Worm (Caenorhabditis elegans) whole organism, L3 larva: ENCODE results near the gene ZC21.6.
A peak's percentile ranks its signal among the peaks of the same experiment; 100 is the strongest.

Experiments
- R02D3.7 ChIP-seq: fragments of 150-350 bp; optimal IDR thresholded peaks from 2 replicates; lab custom pipeline; 2014; ENCODE audit warnings: missing biosample characterization, missing genetic modification characterization
- aly-2 ChIP-seq: fragments of 150-350 bp; optimal IDR thresholded peaks from 2 replicates; lab custom pipeline; 2014; ENCODE audit warnings: missing biosample characterization, missing genetic modification characterization
- ama-1 ChIP-seq: fragments of 150-350 bp; optimal IDR thresholded peaks from 2 replicates; lab custom pipeline; 2018
- ceh-16 ChIP-seq: sonication (generic microtip); optimal IDR thresholded peaks from 2 replicates; lab custom pipeline; 2017; ENCODE audit warnings: missing biosample characterization, missing genetic modification characterization
- ceh-28 ChIP-seq: fragments of 150-350 bp; optimal IDR thresholded peaks from 2 replicates; lab custom pipeline; 2014; ENCODE audit warnings: missing biosample characterization, missing genetic modification reagents, missing genetic modification characterization
- daf-12 ChIP-seq: fragments of 150-350 bp; optimal IDR thresholded peaks from 2 replicates; lab custom pipeline; 2014; ENCODE audit warnings: missing biosample characterization, missing genetic modification reagents, missing genetic modification characterization
- egl-27 ChIP-seq: sonication (generic microtip); optimal IDR thresholded peaks from 4 replicates; lab custom pipeline; 2017; ENCODE audit warnings: missing biosample characterization, missing genetic modification reagents, missing genetic modification characterization
- elt-1 ChIP-seq: fragments of 150-350 bp; optimal IDR thresholded peaks from 2 replicates; lab custom pipeline; 2014; ENCODE audit warnings: missing biosample characterization, missing genetic modification characterization
- elt-2 ChIP-seq: sonication (generic microtip); optimal IDR thresholded peaks from 2 replicates; lab custom pipeline; 2016; ENCODE audit warnings: missing genetic modification reagents, mild to moderate bottlenecking, missing genetic modification characterization, missing compliant biosample characterization
- elt-3 ChIP-seq, 3 experiments: fragments of 150-350 bp in 1 of 3; sonication (generic microtip) in 2 of 3; optimal IDR thresholded peaks; 2 replicates in 2 of 3; 4 replicates in 1 of 3; lab custom pipeline; 2014 to 2017; ENCODE audit warnings: missing biosample characterization in 3 of 3, missing genetic modification characterization in 3 of 3
- eor-1 ChIP-seq, 2 experiments: fragments of 150-350 bp; optimal IDR thresholded peaks; 2 replicates each; lab custom pipeline; 2014 to 2018; ENCODE audit warnings: missing biosample characterization in 2 of 2, missing genetic modification characterization in 2 of 2
- fkh-10 ChIP-seq: sonication (generic microtip); optimal IDR thresholded peaks from 2 replicates; lab custom pipeline; 2017; ENCODE audit warnings: missing biosample characterization, missing genetic modification reagents, missing genetic modification characterization
- fkh-2 ChIP-seq: fragments of 150-350 bp; optimal IDR thresholded peaks from 2 replicates; lab custom pipeline; 2014; ENCODE audit warnings: missing biosample characterization, missing genetic modification reagents, missing genetic modification characterization
- fos-1 ChIP-seq: fragments of 150-350 bp; optimal IDR thresholded peaks from 2 replicates; lab custom pipeline; 2014; ENCODE audit warnings: missing biosample characterization, missing genetic modification characterization
- hmg-11 ChIP-seq: sonication (generic microtip); optimal IDR thresholded peaks from 2 replicates; lab custom pipeline; 2016; ENCODE audit warnings: missing genetic modification characterization, missing compliant biosample characterization
- jun-1 ChIP-seq: fragments of 150-350 bp; optimal IDR thresholded peaks from 2 replicates; lab custom pipeline; 2014; ENCODE audit warnings: missing biosample characterization, missing genetic modification reagents, missing genetic modification characterization
- lin-15B ChIP-seq: fragments of 150-350 bp; optimal IDR thresholded peaks from 2 replicates; lab custom pipeline; 2014; ENCODE audit warnings: missing biosample characterization, missing genetic modification characterization
- lin-39 ChIP-seq: fragments of 150-350 bp; optimal IDR thresholded peaks from 2 replicates; lab custom pipeline; 2018; ENCODE audit warnings: missing biosample characterization, missing genetic modification reagents, missing genetic modification characterization
- mdl-1 ChIP-seq: fragments of 150-350 bp; optimal IDR thresholded peaks from 2 replicates; lab custom pipeline; 2014; ENCODE audit warnings: missing biosample characterization, missing genetic modification characterization
- mml-1 ChIP-seq: fragments of 150-350 bp; sonication (generic microtip); optimal IDR thresholded peaks from 3 replicates; lab custom pipeline; 2014; ENCODE audit warnings: missing biosample characterization, missing genetic modification characterization
- nfya-1 ChIP-seq: sonication (generic microtip); optimal IDR thresholded peaks from 2 replicates; lab custom pipeline; 2017; ENCODE audit warnings: missing genetic modification characterization, mild to moderate bottlenecking, missing compliant biosample characterization, antibody characterized with exemption, moderate library complexity; ENCODE audit not compliant: insufficient read depth
- nhr-11 ChIP-seq: fragments of 150-350 bp; optimal IDR thresholded peaks from 2 replicates; lab custom pipeline; 2014; ENCODE audit warnings: missing biosample characterization, missing genetic modification characterization
- nhr-23 ChIP-seq: fragments of 150-350 bp; optimal IDR thresholded peaks from 2 replicates; lab custom pipeline; 2014; ENCODE audit warnings: missing biosample characterization, missing genetic modification reagents, missing genetic modification characterization
- nhr-237 ChIP-seq: fragments of 150-350 bp; optimal IDR thresholded peaks from 2 replicates; lab custom pipeline; 2014; ENCODE audit warnings: missing biosample characterization, missing genetic modification characterization
- nhr-25 ChIP-seq: sonication (generic microtip); optimal IDR thresholded peaks from 2 replicates; lab custom pipeline; 2017; ENCODE audit warnings: missing biosample characterization, missing genetic modification characterization
- nhr-28 ChIP-seq: fragments of 150-350 bp; optimal IDR thresholded peaks from 2 replicates; lab custom pipeline; 2014; ENCODE audit warnings: missing biosample characterization, missing genetic modification characterization
- nhr-43 ChIP-seq: sonication (generic microtip); optimal IDR thresholded peaks from 2 replicates; lab custom pipeline; 2016; ENCODE audit warnings: mild to moderate bottlenecking, missing genetic modification characterization, missing compliant biosample characterization; ENCODE audit not compliant: poor library complexity, severe bottlenecking
- nhr-67 ChIP-seq: fragments of 150-350 bp; optimal IDR thresholded peaks from 2 replicates; lab custom pipeline; 2014; ENCODE audit warnings: missing biosample characterization, missing genetic modification characterization
- nhr-76 ChIP-seq: fragments of 150-350 bp; sonication (generic microtip); optimal IDR thresholded peaks from 5 replicates; lab custom pipeline; 2014; ENCODE audit warnings: missing biosample characterization, missing genetic modification characterization
- nhr-77 ChIP-seq: fragments of 150-350 bp; optimal IDR thresholded peaks from 2 replicates; lab custom pipeline; 2014; ENCODE audit warnings: missing biosample characterization, missing genetic modification characterization
- skn-1 ChIP-seq: fragments of 150-350 bp; optimal IDR thresholded peaks from 2 replicates; lab custom pipeline; 2014; ENCODE audit warnings: missing biosample characterization, missing genetic modification characterization
- snpc-4 ChIP-seq: fragments of 150-350 bp; optimal IDR thresholded peaks from 2 replicates; lab custom pipeline; 2014; ENCODE audit warnings: missing biosample characterization, missing genetic modification characterization
- unc-39 ChIP-seq: sonication (generic microtip); optimal IDR thresholded peaks from 4 replicates; lab custom pipeline; 2017; ENCODE audit warnings: missing biosample characterization, missing genetic modification characterization
- zag-1 ChIP-seq: fragments of 150-350 bp; optimal IDR thresholded peaks from 2 replicates; lab custom pipeline; 2014; ENCODE audit warnings: missing biosample characterization, missing genetic modification characterization

Gene ZC21.6

ce11 chrIII:8579367-8579766, 34.0 kb upstream of the ZC21.6 start:
- TF ChIP-seq mml-1 (tag; lab: Kevin White, UChicago) (no peak), skn-1 (tag; lab: Kevin White, UChicago) (no peak), nhr-43 (tag; lab: Kevin White, UChicago) (no peak), nhr-23 (tag; lab: Kevin White, UChicago) (peak; percentile 11), nhr-25 (tag; lab: Kevin White, UChicago) (peak; percentile 83), snpc-4 (tag; lab: Kevin White, UChicago) (no peak), jun-1 (no peak), nhr-67 (tag; lab: Kevin White, UChicago) (no peak), nhr-76 (no peak), nfya-1 (tag; lab: Kevin White, UChicago) (no peak), lin-15B (no peak), elt-3 (tag; optimal IDR thresholded peaks at IDR 0.05; lab: Kevin White, UChicago) (no peak), R02D3.7 (no peak)

- TF ChIP-seq ceh-16 (tag; lab: Kevin White, UChicago) (no peak), ceh-28 (tag; lab: Kevin White, UChicago) (no peak), elt-1 (peak; percentile 80), nhr-25 (tag; lab: Kevin White, UChicago) (peak; percentile 10)
Measured at ce11 chrIII:8578381-8578780, 33.0 kb upstream of the ZC21.6 start.

- TF ChIP-seq unc-39 (no peak), ama-1 (lab: Kevin White, UChicago) (no peak), eor-1 (tag; optimal IDR thresholded peaks at IDR 0.05; lab: Kevin White, UChicago) (no peak), jun-1 (no peak), nhr-23 (tag; lab: Kevin White, UChicago) (peak; percentile 7), elt-2 (tag; lab: Kevin White, UChicago) (no peak), zag-1 (tag; lab: Kevin White, UChicago) (no peak), aly-2 (tag; lab: Kevin White, UChicago) (no peak), hmg-11 (tag; lab: Kevin White, UChicago) (no peak), nhr-11 (tag; lab: Kevin White, UChicago) (no peak), fos-1 (no peak), ceh-28 (tag; lab: Kevin White, UChicago) (no peak), daf-12 (tag; lab: Kevin White, UChicago) (no peak), fkh-10 (GFP tag; lab: Kevin White, UChicago) (no peak), nhr-28 (no peak), fkh-2 (tag; lab: Kevin White, UChicago) (no peak), nhr-25 (tag; lab: Kevin White, UChicago) (peak; percentile 64), egl-27 (tag; lab: Kevin White, UChicago) (no peak), mdl-1 (no peak), nhr-77 (tag; lab: Kevin White, UChicago) (no peak), elt-1 (peak; percentile 97), mml-1 (tag; lab: Kevin White, UChicago) (no peak), lin-15B (no peak), skn-1 (tag; lab: Kevin White, UChicago) (no peak), R02D3.7 (no peak), nhr-237 (tag; lab: Kevin White, UChicago) (no peak)
Measured at ce11 chrIII:8577534-8577933, 32.1 kb upstream of the ZC21.6 start.

- TF ChIP-seq nhr-76 (no peak), unc-39 (no peak), aly-2 (tag; lab: Kevin White, UChicago) (no peak), snpc-4 (tag; lab: Kevin White, UChicago) (peak; percentile 71), nhr-23 (tag; lab: Kevin White, UChicago) (peak; percentile 93), elt-1 (peak; percentile 51)
Measured at ce11 chrIII:8575359-8576101, 30.1 kb upstream of the ZC21.6 start.

ce11 chrIII:8574299-8574698, 28.9 kb upstream of the ZC21.6 start:
- TF ChIP-seq lin-39 (tag; lab: Kevin White, UChicago) (no peak), nhr-23 (tag; lab: Kevin White, UChicago) (peak; percentile 19)
- TF ChIP-seq, all 47 proteins: peak for 1
